Fruit fly (Drosophila melanogaster): Measurements from ENCODE around the gene CG15742.

CG15742 gene

dm6 chrX:13233811-13234737, 24.2 kb downstream of the CG15742 start (continued):
- TF ChIP-seq fru (GFP tag; optimal IDR thresholded peaks at IDR 0.05): peak; percentile 91
- no peak for TF ChIP-seq Mio (GFP tag; optimal IDR thresholded peaks at IDR 0.05)
- TF ChIP-seq usp (GFP tag; optimal IDR thresholded peaks at IDR 0.05): no peak
- no peak for TF ChIP-seq lola (GFP tag; optimal IDR thresholded peaks at IDR 0.05)
- no peak for TF ChIP-seq Hr78 (GFP tag; optimal IDR thresholded peaks at IDR 0.05)
- TF ChIP-seq foxo (GFP tag; optimal IDR thresholded peaks at IDR 0.05): peak in 1 of 2 experiments; percentile 89
- no peak for TF ChIP-seq dsf (GFP tag; optimal IDR thresholded peaks at IDR 0.05; ENCODE audit: borderline replicate concordance)
- peak; percentile 85 for TF ChIP-seq ey (GFP tag; optimal IDR thresholded peaks at IDR 0.05)
- TF ChIP-seq Dif (GFP tag; optimal IDR thresholded peaks at IDR 0.05; ENCODE audit: partially characterized antibody): no peak
- peak; percentile 96 for TF ChIP-seq psq (GFP tag; optimal IDR thresholded peaks at IDR 0.05)
- no peak for TF ChIP-seq pan (optimal IDR thresholded peaks at IDR 0.05)
- peak; percentile 81 for TF ChIP-seq rgr (GFP tag; optimal IDR thresholded peaks at IDR 0.05)
- peak; percentile 90 for TF ChIP-seq h (GFP tag; optimal IDR thresholded peaks at IDR 0.05)
- TF ChIP-seq OdsH (GFP tag; optimal IDR thresholded peaks at IDR 0.05): peak; percentile 84
- TF ChIP-seq Abd-B (GFP tag; optimal IDR thresholded peaks at IDR 0.05): no peak

DNA sequence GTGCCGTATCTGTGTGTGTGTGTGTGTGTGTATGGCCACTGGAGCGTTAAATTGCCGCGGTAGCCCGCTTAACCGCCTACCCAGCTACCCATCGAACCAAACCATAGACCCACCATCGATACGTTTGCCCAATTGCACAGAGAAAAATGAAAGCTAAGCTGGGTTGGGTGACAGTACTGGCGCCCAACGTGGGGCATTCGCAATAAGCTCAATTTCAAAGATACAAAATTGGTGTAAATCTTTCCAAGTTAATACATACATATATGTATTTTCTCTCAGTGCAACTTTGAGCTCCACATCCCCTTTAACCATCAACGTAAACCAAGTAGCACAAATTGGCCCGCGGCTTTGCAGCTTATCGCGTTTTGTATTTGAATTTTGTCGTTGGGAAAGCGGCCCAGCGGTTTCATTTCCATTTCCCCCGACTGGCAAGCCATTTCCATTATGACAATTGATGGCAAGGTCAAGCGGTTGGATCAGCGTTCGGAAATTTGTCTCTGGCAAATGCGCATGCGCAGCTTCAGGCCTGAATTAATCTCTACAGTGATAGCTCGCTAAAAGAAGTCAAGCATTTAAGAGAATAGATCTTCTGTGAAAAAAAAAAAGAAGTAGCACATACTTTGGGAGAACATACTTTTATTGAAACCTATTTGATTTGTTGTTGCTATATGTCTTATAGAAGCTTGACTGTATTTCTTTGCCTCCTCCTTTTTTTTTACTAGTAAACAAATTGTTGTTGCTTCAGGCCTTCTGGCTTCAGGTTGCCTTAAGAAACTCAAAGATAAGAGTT, 25.7 kb downstream of the CG15742 start:
- TF ChIP-seq Hr83 (GFP tag; optimal IDR thresholded peaks at IDR 0.05; ENCODE audit: poor library complexity, severe bottlenecking): no peak
- peak in 1 of 2 experiments; percentile 23 for TF ChIP-seq foxo (GFP tag; optimal IDR thresholded peaks at IDR 0.05)
- no peak for TF ChIP-seq jim (GFP tag; optimal IDR thresholded peaks at IDR 0.05)
- peak; percentile 78 for TF ChIP-seq sv (GFP tag; optimal IDR thresholded peaks at IDR 0.05)
- TF ChIP-seq woc (GFP tag; optimal IDR thresholded peaks at IDR 0.05): no peak
- no peak for TF ChIP-seq Rel (GFP tag; optimal IDR thresholded peaks at IDR 0.05)
- TF ChIP-seq Rel (tag; optimal IDR thresholded peaks at IDR 0.05): no peak

DNA sequence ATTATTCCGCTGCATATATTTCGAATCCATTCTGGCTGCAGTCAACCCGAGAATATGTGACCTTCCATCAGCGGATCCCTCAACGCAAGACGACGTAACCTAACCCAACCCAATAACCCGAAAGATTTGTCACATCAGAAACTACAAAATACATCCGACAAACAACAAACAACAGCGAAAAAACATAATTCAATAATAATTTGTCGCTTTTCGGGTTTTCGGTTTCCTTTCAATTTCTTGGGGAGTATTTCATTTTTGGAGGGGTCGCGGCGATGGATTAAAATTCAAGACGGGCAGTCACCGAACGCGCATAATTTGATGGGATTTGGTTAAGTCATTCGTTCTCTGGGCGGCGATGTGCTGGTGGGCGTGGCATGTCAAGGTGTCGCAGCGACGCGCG, 27.3 kb downstream of the CG15742 start:
- TF ChIP-seq CG9705 (GFP tag; optimal IDR thresholded peaks at IDR 0.05): no peak
- TF ChIP-seq Dfd (GFP tag; optimal IDR thresholded peaks at IDR 0.05): no peak
- no peak for TF ChIP-seq woc (GFP tag; optimal IDR thresholded peaks at IDR 0.05)
- TF ChIP-seq jim (GFP tag; optimal IDR thresholded peaks at IDR 0.05): no peak
- TF ChIP-seq Vsx2 (GFP tag; optimal IDR thresholded peaks at IDR 0.05; ENCODE audit: partially characterized antibody): no peak
- no peak for TF ChIP-seq dl (GFP tag; optimal IDR thresholded peaks at IDR 0.05; ENCODE audit: insufficient read depth in 1 of 2, partially characterized antibody in 2 of 2)
- no peak for TF ChIP-seq sv (GFP tag; optimal IDR thresholded peaks at IDR 0.05)

DNA sequence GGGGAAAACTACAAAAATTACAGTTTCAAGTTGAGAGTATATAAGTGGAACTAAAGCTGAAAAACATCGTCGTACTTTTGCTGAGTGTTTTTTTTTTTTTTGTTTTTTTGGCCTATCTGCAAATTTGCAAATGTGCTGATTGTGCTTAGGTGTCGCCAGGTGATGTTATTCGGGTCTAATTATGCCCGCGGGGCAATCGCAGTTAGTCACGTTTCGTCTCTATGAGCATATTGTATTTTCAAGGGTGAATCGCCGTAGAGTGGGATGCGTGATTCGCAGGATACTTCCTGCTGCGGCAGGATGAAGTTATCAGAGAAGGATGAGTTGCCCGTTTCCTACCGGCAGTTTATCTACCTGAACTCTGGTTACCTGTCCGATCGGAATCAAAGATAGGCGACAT, 28.5 kb downstream of the CG15742 start:
- no peak for TF ChIP-seq sv (GFP tag; optimal IDR thresholded peaks at IDR 0.05)
- TF ChIP-seq rgr (GFP tag; optimal IDR thresholded peaks at IDR 0.05): no peak
- TF ChIP-seq jim (GFP tag; optimal IDR thresholded peaks at IDR 0.05): no peak
- TF ChIP-seq Myc (optimal IDR thresholded peaks at IDR 0.05): no peak
- no peak for TF ChIP-seq usp (GFP tag; optimal IDR thresholded peaks at IDR 0.05)

- TF ChIP-seq HLH106 (tag; optimal IDR thresholded peaks at IDR 0.05) (no peak), Sp1 (GFP tag; optimal IDR thresholded peaks at IDR 0.05) (no peak), foxo (GFP tag; optimal IDR thresholded peaks at IDR 0.05) (peak in 1 of 2 experiments; percentile 20), ey (GFP tag; optimal IDR thresholded peaks at IDR 0.05) (no peak), sv (GFP tag; optimal IDR thresholded peaks at IDR 0.05) (no peak), Hr83 (GFP tag; optimal IDR thresholded peaks at IDR 0.05; ENCODE audit: poor library complexity, severe bottlenecking) (peak; percentile 28), N (GFP tag; optimal IDR thresholded peaks at IDR 0.05) (no peak), tai (GFP tag; optimal IDR thresholded peaks at IDR 0.05) (no peak), CG9705 (GFP tag; optimal IDR thresholded peaks at IDR 0.05) (no peak), h (GFP tag; optimal IDR thresholded peaks at IDR 0.05) (peak; percentile 15), br (GFP tag; optimal IDR thresholded peaks at IDR 0.05) (peak; percentile 0), psq (GFP tag; optimal IDR thresholded peaks at IDR 0.05) (peak; percentile 11), OdsH (GFP tag; optimal IDR thresholded peaks at IDR 0.05) (peak; percentile 28), rgr (GFP tag; optimal IDR thresholded peaks at IDR 0.05) (peak; percentile 51), fru (GFP tag; optimal IDR thresholded peaks at IDR 0.05) (peak; percentile 8), Rel (GFP tag; optimal IDR thresholded peaks at IDR 0.05) (no peak), Rel (tag; optimal IDR thresholded peaks at IDR 0.05) (peak; percentile 72)
These were observed 29.1 kb downstream of the CG15742 start for dm6 chrX:13229217-13229616.
